Worm (Caenorhabditis elegans) whole organism, young adult: ENCODE data around the gene F28F9.2.

ENCODE experiments used
- F22D6.2 ChIP-seq: sonication (generic microtip); optimal IDR thresholded peaks from 2 replicates; lab custom pipeline; 2016; ENCODE audit warnings: mild to moderate bottlenecking, missing genetic modification characterization, missing compliant biosample characterization
- F39B2.1 ChIP-seq: fragments of 200-800 bp; sonication (Bioruptor generic); IDR thresholded peaks from 2 replicates; pipeline ENCODE4 v1.3.6; 2022; ENCODE audit warnings: missing genetic modification reagents, missing genetic modification characterization, missing compliant biosample characterization
- F55B11.4 ChIP-seq: sonication (generic microtip); optimal IDR thresholded peaks from 2 replicates; lab custom pipeline; 2016; ENCODE audit warnings: missing compliant biosample characterization, missing genetic modification characterization, borderline replicate concordance; ENCODE audit not compliant: insufficient read depth
- T07F8.4 ChIP-seq: sonication (generic microtip); optimal IDR thresholded peaks from 2 replicates; lab custom pipeline; 2016; ENCODE audit warnings: mild to moderate bottlenecking, missing genetic modification characterization, moderate library complexity, missing compliant biosample characterization
- T26A5.8 ChIP-seq: sonication (generic microtip); optimal IDR thresholded peaks from 2 replicates; lab custom pipeline; 2016; ENCODE audit warnings: missing genetic modification characterization, missing compliant biosample characterization
- akir-1 ChIP-seq: fragments of 200-800 bp; sonication (Bioruptor generic); optimal IDR thresholded peaks from 2 replicates; lab custom pipeline; 2018; ENCODE audit warnings: mild to moderate bottlenecking, missing genetic modification characterization, moderate library complexity, missing compliant biosample characterization
- aptf-2 ChIP-seq: fragments of 200-800 bp; sonication (Bioruptor generic); conservative IDR thresholded peaks from 2 replicates; pipeline ENCODE4 v1.3.6; 2022; ENCODE audit warnings: missing genetic modification reagents, missing genetic modification characterization, missing compliant biosample characterization
- aptf-3 ChIP-seq: fragments of 200-800 bp; sonication (Bioruptor generic); IDR thresholded peaks from 2 replicates; pipeline ENCODE4 v1.3.6; 2022; ENCODE audit warnings: missing genetic modification characterization, missing compliant biosample characterization
- athp-1 ChIP-seq: sonication (generic microtip); optimal IDR thresholded peaks from 2 replicates; lab custom pipeline; 2017; ENCODE audit warnings: mild to moderate bottlenecking, missing genetic modification characterization, missing compliant biosample characterization
- ceh-100 ChIP-seq: fragments of 200-800 bp; sonication (Bioruptor generic); IDR thresholded peaks from 2 replicates; pipeline ENCODE4 v1.3.6; 2022; ENCODE audit warnings: missing genetic modification reagents, missing genetic modification characterization, missing compliant biosample characterization
- ceh-58 ChIP-seq: fragments of 200-800 bp; sonication (Bioruptor generic); IDR thresholded peaks from 2 replicates; pipeline ENCODE4 v1.3.6; 2022; ENCODE audit warnings: missing genetic modification characterization, missing compliant biosample characterization
- chd-7 ChIP-seq: sonication (generic microtip); optimal IDR thresholded peaks from 2 replicates; lab custom pipeline; 2016; ENCODE audit warnings: mild to moderate bottlenecking, missing genetic modification characterization, moderate library complexity, missing compliant biosample characterization
- dox-1 ChIP-seq: fragments of 200-800 bp; sonication (Bioruptor generic); IDR thresholded peaks from 2 replicates; pipeline ENCODE4 v1.3.6; 2022; ENCODE audit warnings: missing genetic modification reagents, missing genetic modification characterization, missing compliant biosample characterization
- efl-1 ChIP-seq: fragments of 150-350 bp; optimal IDR thresholded peaks from 2 replicates; lab custom pipeline; 2014; ENCODE audit warnings: missing biosample characterization, missing genetic modification reagents, missing genetic modification characterization
- egl-18 ChIP-seq: fragments of 200-800 bp; sonication (Bioruptor generic); IDR thresholded peaks from 2 replicates; pipeline ENCODE4 v1.3.6; 2022; ENCODE audit warnings: missing genetic modification reagents, missing genetic modification characterization, missing compliant biosample characterization
- egl-44 ChIP-seq: fragments of 200-800 bp; sonication (Bioruptor generic); IDR thresholded peaks from 2 replicates; pipeline ENCODE4 v1.3.6; 2022; ENCODE audit warnings: missing genetic modification reagents, missing genetic modification characterization, missing compliant biosample characterization
- hmg-1.2 ChIP-seq: fragments of 200-800 bp; sonication (Bioruptor generic); IDR thresholded peaks from 2 replicates; pipeline ENCODE4 v1.3.6; 2022; ENCODE audit warnings: missing genetic modification reagents, missing genetic modification characterization, missing compliant biosample characterization
- hsf-1 ChIP-seq: fragments of 200-800 bp; sonication (Bioruptor generic); IDR thresholded peaks from 2 replicates; pipeline ENCODE4 v1.3.6; 2022; ENCODE audit warnings: missing genetic modification reagents, missing genetic modification characterization, missing compliant biosample characterization
- let-526 ChIP-seq: fragments of 200-800 bp; sonication (Bioruptor generic); IDR thresholded peaks from 2 replicates; pipeline ENCODE4 v1.3.6; 2022; ENCODE audit warnings: missing genetic modification reagents, missing genetic modification characterization, missing compliant biosample characterization
- let-607 ChIP-seq, 2 experiments: fragments of 200-800 bp in 1 of 2; sonication (Bioruptor generic) in 1 of 2; sonication (generic microtip) in 1 of 2; optimal IDR thresholded peaks; 2 replicates each; lab custom pipeline; 2016 to 2018; ENCODE audit warnings: mild to moderate bottlenecking in 2 of 2, missing compliant biosample characterization in 2 of 2, missing genetic modification characterization in 2 of 2, moderate library complexity in 2 of 2, missing genotype in 1 of 2
- lir-1 ChIP-seq: fragments of 200-800 bp; sonication (Bioruptor generic); conservative IDR thresholded peaks from 2 replicates; pipeline ENCODE4 v1.3.6; 2022; ENCODE audit warnings: missing genetic modification reagents, missing genetic modification characterization, missing compliant biosample characterization
- mxl-1 ChIP-seq: sonication (generic microtip); optimal IDR thresholded peaks from 2 replicates; lab custom pipeline; 2016; ENCODE audit warnings: missing genetic modification characterization, missing compliant biosample characterization
- nfya-1 ChIP-seq: sonication (generic microtip); optimal IDR thresholded peaks from 2 replicates; lab custom pipeline; 2017; ENCODE audit warnings: antibody characterized with exemption, missing compliant biosample characterization, missing genetic modification characterization, borderline replicate concordance; ENCODE audit not compliant: insufficient read depth
- nfya-2 ChIP-seq: fragments of 200-800 bp; sonication (Bioruptor generic); IDR thresholded peaks from 2 replicates; pipeline ENCODE4 v1.3.6; 2022; ENCODE audit warnings: missing genetic modification reagents, missing genetic modification characterization, missing compliant biosample characterization
- nhr-120 ChIP-seq: fragments of 200-800 bp; sonication (Bioruptor generic); IDR thresholded peaks from 2 replicates; pipeline ENCODE4 v1.3.6; 2022; ENCODE audit warnings: missing genetic modification characterization, missing compliant biosample characterization
- nhr-90 ChIP-seq: sonication (generic microtip); optimal IDR thresholded peaks from 2 replicates; lab custom pipeline; 2016; ENCODE audit warnings: missing genotype, mild to moderate bottlenecking, missing genetic modification characterization, missing compliant biosample characterization
- repo-1 ChIP-seq: sonication (generic microtip); optimal IDR thresholded peaks from 2 replicates; lab custom pipeline; 2017; ENCODE audit warnings: mild to moderate bottlenecking, missing genetic modification characterization, missing compliant biosample characterization
- snpc-1.1 ChIP-seq: sonication (generic microtip); optimal IDR thresholded peaks from 2 replicates; lab custom pipeline; 2017; ENCODE audit warnings: missing genetic modification characterization, mild to moderate bottlenecking, missing compliant biosample characterization, antibody characterized with exemption, moderate library complexity, missing genotype, missing genetic modification reagents; ENCODE audit not compliant: insufficient read depth
- snpc-4 ChIP-seq, 5 experiments: fragments of 150-350 bp in 1 of 5; sonication (generic microtip) in 4 of 5; optimal IDR thresholded peaks; 2 replicates each; lab custom pipeline; 2014 to 2018; ENCODE audit warnings: missing genetic modification characterization in 5 of 5, missing biosample characterization in 3 of 5, antibody characterized with exemption in 2 of 5, mild to moderate bottlenecking in 2 of 5, missing compliant biosample characterization in 2 of 5, missing genotype in 2 of 5, moderate library complexity in 2 of 5, missing genetic modification reagents in 1 of 5
- sptf-2 ChIP-seq: fragments of 200-800 bp; sonication (Bioruptor generic); optimal IDR thresholded peaks from 2 replicates; lab custom pipeline; 2018; ENCODE audit warnings: mild to moderate bottlenecking, missing genetic modification characterization, missing compliant biosample characterization
- tbx-9 ChIP-seq: sonication (generic microtip); optimal IDR thresholded peaks from 2 replicates; lab custom pipeline; 2016; ENCODE audit warnings: borderline replicate concordance, missing genetic modification characterization, inconsistent platforms, missing compliant biosample characterization
- zfh-2 ChIP-seq: fragments of 200-800 bp; sonication (Bioruptor generic); conservative IDR thresholded peaks from 2 replicates; pipeline ENCODE4 v1.3.6; 2022; ENCODE audit warnings: missing genetic modification reagents, missing genetic modification characterization, missing compliant biosample characterization
- zim-3 ChIP-seq: sonication (generic microtip); optimal IDR thresholded peaks from 2 replicates; lab custom pipeline; 2017; ENCODE audit warnings: mild to moderate bottlenecking, missing genetic modification characterization, moderate library complexity, missing compliant biosample characterization
- ztf-18 ChIP-seq: sonication (generic microtip); optimal IDR thresholded peaks from 2 replicates; lab custom pipeline; 2016; ENCODE audit warnings: missing genotype, mild to moderate bottlenecking, missing genetic modification characterization, missing compliant biosample characterization
- ztf-3 ChIP-seq: fragments of 200-800 bp; sonication (Bioruptor generic); optimal IDR thresholded peaks from 2 replicates; lab custom pipeline; 2018; ENCODE audit warnings: mild to moderate bottlenecking, missing genetic modification characterization, missing compliant biosample characterization
- ztf-6 ChIP-seq: fragments of 200-800 bp; sonication (Bioruptor generic); IDR thresholded peaks from 2 replicates; pipeline ENCODE4 v1.3.6; 2022; ENCODE audit warnings: missing genetic modification reagents, missing genetic modification characterization, missing compliant biosample characterization

Gene F28F9.2

DNA sequence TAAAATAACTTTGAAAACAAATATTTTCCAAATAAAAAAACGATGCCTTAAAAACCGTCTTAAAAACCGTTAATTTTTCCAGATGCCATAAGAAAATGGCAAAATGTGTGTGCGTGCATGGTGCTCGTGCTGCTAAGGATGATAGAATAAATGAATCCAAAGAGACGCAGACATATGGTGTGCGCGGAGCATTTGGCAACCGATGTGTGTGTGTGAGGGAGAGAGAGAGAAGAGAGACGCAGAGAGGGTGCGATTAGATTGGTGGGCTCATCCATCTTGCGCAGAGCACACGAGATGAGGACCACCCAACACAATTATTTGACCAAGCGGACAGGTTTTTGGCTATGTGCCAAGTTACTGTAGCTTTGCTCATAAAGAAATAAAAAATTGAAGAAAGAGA lies 14.8 kb upstream of the F28F9.2 start:
- TF ChIP-seq hsf-1 (no peak), hmg-1.2 (GFP tag; lab: Robert Waterston, UW) (peak; percentile 49; the same call in 1 of the 2 replicates)

- TF ChIP-seq ztf-18 (tag; lab: Kevin White, UChicago) (no peak), mxl-1 (tag; lab: Kevin White, UChicago) (no peak), egl-18 (GFP tag; lab: Robert Waterston, UW) (no peak), nhr-120 (no peak), nfya-2 (no peak)
Measured at ce11 chrIV:3825388-3825787, 14.1 kb upstream of the F28F9.2 start.

DNA sequence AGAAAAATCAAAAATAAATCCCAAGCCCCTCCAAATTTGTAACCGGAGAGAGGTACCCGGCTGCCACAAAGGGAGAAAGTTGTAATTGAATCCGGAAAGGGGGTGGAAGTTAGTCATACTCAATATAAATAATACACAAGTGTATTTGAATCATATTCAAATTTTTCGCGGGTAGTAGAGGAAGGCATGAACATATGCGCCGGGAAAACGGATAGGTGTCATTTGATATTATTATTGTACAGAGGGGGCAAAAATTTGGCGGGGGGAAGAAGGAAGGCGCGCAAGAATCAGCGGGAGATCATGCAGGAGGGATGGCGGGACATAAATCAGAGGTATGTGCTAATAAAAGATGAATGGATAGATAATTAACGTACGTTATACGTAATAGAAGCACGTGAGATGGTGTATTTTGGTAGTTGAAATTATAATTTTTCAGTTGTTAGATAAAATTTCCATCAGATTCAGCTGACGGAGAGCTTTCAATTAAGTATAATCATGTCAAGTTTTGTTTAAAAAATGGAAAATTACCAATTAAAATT lies 12.9 kb upstream of the F28F9.2 start, which contains the start of gene F28F9.3:
Gene F28F9.3, plus strand, starts transcription at position 301 of the 539 bp plus-strand sequence.
- TF ChIP-seq efl-1 (GFP tag; lab: Kevin White, UChicago): peak; percentile 53
- TF ChIP-seq sptf-2 (GFP tag; lab: Kevin White, UChicago): no peak

ce11 chrIV:3827724-3828123 lies 11.8 kb upstream of the F28F9.2 start:
- TF ChIP-seq nfya-1 (tag; lab: Kevin White, UChicago) (no peak), athp-1 (tag; lab: Kevin White, UChicago) (no peak), F39B2.1 (no peak), zfh-2 (GFP tag; lab: Robert Waterston, UW) (no peak), nhr-90 (no peak), ztf-6 (GFP tag; lab: Robert Waterston, UW) (no peak), chd-7 (no peak), snpc-1.1 (tag; lab: Kevin White, UChicago) (no peak), F55B11.4 (tag; lab: Kevin White, UChicago) (no peak), let-607 (tag; optimal IDR thresholded peaks at IDR 0.05; lab: Kevin White, UChicago) (no peak), akir-1 (GFP tag; lab: Kevin White, UChicago) (no peak), aptf-3 (GFP tag; lab: Robert Waterston, UW) (no peak), T07F8.4 (no peak), nfya-2 (no peak), lir-1 (GFP tag; lab: Robert Waterston, UW) (no peak), egl-44 (no peak), snpc-4 (GFP tag; optimal IDR thresholded peaks at IDR 0.05; lab: Kevin White, UChicago) (no peak), snpc-4 (tag; optimal IDR thresholded peaks at IDR 0.05; lab: Kevin White, UChicago) (no peak), let-526 (no peak), aptf-2 (GFP tag; lab: Robert Waterston, UW) (no peak), T26A5.8 (tag; lab: Kevin White, UChicago) (no peak)

DNA sequence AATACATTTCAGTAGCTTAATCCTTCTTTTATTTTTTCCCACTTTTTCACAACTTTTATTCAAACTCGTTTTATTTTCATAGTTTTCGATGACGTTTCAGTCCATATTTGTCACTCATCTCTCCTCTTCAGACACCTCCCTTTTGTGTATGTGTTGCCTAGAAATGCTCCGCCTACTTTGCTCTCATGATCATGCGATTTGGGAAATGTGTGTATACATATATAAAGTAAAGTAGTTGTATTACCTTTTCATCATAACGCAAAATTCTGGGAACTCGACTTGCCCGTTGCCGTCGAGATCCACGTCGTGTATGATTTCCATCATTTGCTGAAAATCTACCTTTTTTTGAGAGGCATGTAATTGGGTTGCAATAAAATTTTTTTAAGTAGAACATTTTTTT lies 7.5 kb upstream of the F28F9.2 start:
- TF ChIP-seq aptf-2 (GFP tag; lab: Robert Waterston, UW) (no peak), repo-1 (no peak), ceh-100 (GFP tag; lab: Robert Waterston, UW) (no peak), F22D6.2 (tag; lab: Kevin White, UChicago) (no peak), dox-1 (GFP tag; lab: Robert Waterston, UW) (no peak), zim-3 (tag; lab: Kevin White, UChicago) (no peak), ceh-58 (GFP tag; lab: Robert Waterston, UW) (no peak), tbx-9 (tag; lab: Kevin White, UChicago) (no peak), sptf-2 (GFP tag; lab: Kevin White, UChicago) (no peak), ztf-3 (GFP tag; lab: Kevin White, UChicago) (no peak)
